Fruit fly (Drosophila melanogaster) whole organism, embryonic: ENCODE results near the gene CG2685.

ENCODE experiments used
- CG11247 ChIP-seq: fragments of 200-800 bp; sonication (Bioruptor generic); IDR thresholded peaks from 2 replicates; pipeline ENCODE4 v1.3.6; 2022; ENCODE audit warnings: missing biosample characterization, missing genetic modification characterization
- CG42726 ChIP-seq: fragments of 200-800 bp; sonication (Bioruptor generic); IDR thresholded peaks from 2 replicates; pipeline ENCODE4 v1.3.6; 2022; ENCODE audit warnings: missing biosample characterization, missing genetic modification characterization; ENCODE audit not compliant: partially characterized antibody
- Opbp ChIP-seq: fragments of 200-800 bp; sonication (Bioruptor generic); IDR thresholded peaks from 3 replicates; pipeline ENCODE4 v1.3.6; 2022; ENCODE audit warnings: missing biosample characterization, missing genetic modification characterization; ENCODE audit not compliant: partially characterized antibody
- TFAM ChIP-seq: fragments of 200-800 bp; sonication (Bioruptor generic); optimal IDR thresholded peaks from 2 replicates; lab custom pipeline; 2017; ENCODE audit warnings: missing biosample characterization, missing genetic modification characterization, inconsistent platforms
- dati ChIP-seq: fragments of 200-800 bp; sonication (Bioruptor generic); IDR thresholded peaks from 2 replicates; pipeline ENCODE4 v1.3.6; 2022; ENCODE audit warnings: missing biosample characterization, missing genetic modification characterization

dm6 chrX:2693786-2694185 lies 20.0 kb downstream of the CG2685 start, which contains the start of gene dyw:
- no peak for TF ChIP-seq dati (GFP tag; lab: Robert Waterston, UW)
- TF ChIP-seq CG42726 (GFP tag; lab: Robert Waterston, UW), result no peak
- no peak for TF ChIP-seq CG11247 (GFP tag; lab: Robert Waterston, UW)
- no peak for TF ChIP-seq Opbp (GFP tag; lab: Robert Waterston, UW)
- no peak for TF ChIP-seq TFAM
